Worm (Caenorhabditis elegans) whole organism, L3 larva: ENCODE data around the gene F35A5.1.

Source experiments
- ama-1 ChIP-seq: fragments of 150-350 bp; optimal IDR thresholded peaks from 2 replicates; lab custom pipeline; 2018
- elt-2 ChIP-seq: sonication (generic microtip); optimal IDR thresholded peaks from 2 replicates; lab custom pipeline; 2016; ENCODE audit warnings: missing genetic modification reagents, mild to moderate bottlenecking, missing genetic modification characterization, missing compliant biosample characterization
- fkh-10 ChIP-seq: sonication (generic microtip); optimal IDR thresholded peaks from 2 replicates; lab custom pipeline; 2017; ENCODE audit warnings: missing biosample characterization, missing genetic modification reagents, missing genetic modification characterization
- lin-39 ChIP-seq: fragments of 150-350 bp; optimal IDR thresholded peaks from 2 replicates; lab custom pipeline; 2018; ENCODE audit warnings: missing biosample characterization, missing genetic modification reagents, missing genetic modification characterization
- nhr-11 ChIP-seq: fragments of 150-350 bp; optimal IDR thresholded peaks from 2 replicates; lab custom pipeline; 2014; ENCODE audit warnings: missing biosample characterization, missing genetic modification characterization
- nhr-237 ChIP-seq: fragments of 150-350 bp; optimal IDR thresholded peaks from 2 replicates; lab custom pipeline; 2014; ENCODE audit warnings: missing biosample characterization, missing genetic modification characterization
- nhr-25 ChIP-seq: sonication (generic microtip); optimal IDR thresholded peaks from 2 replicates; lab custom pipeline; 2017; ENCODE audit warnings: missing biosample characterization, missing genetic modification characterization
- nhr-77 ChIP-seq: fragments of 150-350 bp; optimal IDR thresholded peaks from 2 replicates; lab custom pipeline; 2014; ENCODE audit warnings: missing biosample characterization, missing genetic modification characterization
- pha-4 ChIP-seq: fragments of 150-350 bp; optimal IDR thresholded peaks from 2 replicates; lab custom pipeline; 2014; ENCODE audit warnings: missing biosample characterization, missing genetic modification reagents, missing genetic modification characterization
- unc-39 ChIP-seq: sonication (generic microtip); optimal IDR thresholded peaks from 4 replicates; lab custom pipeline; 2017; ENCODE audit warnings: missing biosample characterization, missing genetic modification characterization

- TF ChIP-seq elt-2 (tag; lab: Kevin White, UChicago) (no peak), lin-39 (tag; lab: Kevin White, UChicago) (no peak), nhr-237 (tag; lab: Kevin White, UChicago) (no peak), nhr-25 (tag; lab: Kevin White, UChicago) (no peak), pha-4 (tag; lab: Kevin White, UChicago) (no peak), unc-39 (no peak), nhr-11 (no peak), nhr-77 (tag; lab: Kevin White, UChicago) (no peak), fkh-10 (GFP tag; lab: Kevin White, UChicago) (no peak), ama-1 (lab: Kevin White, UChicago) (no peak)
Measured at ce11 chrX:3768717-3769116, 38.5 kb upstream of the F35A5.1 start, which contains the start of gene F47B7.5.
